Worm (Caenorhabditis elegans): ENCODE measurements around the gene C25E10.7.
"Not testable (repeated sequence)": the region's sequence is repeated elsewhere in the genome, so short reads cannot be mapped to it uniquely, and the experiment has no call there.

Gene C25E10.7

DNA sequence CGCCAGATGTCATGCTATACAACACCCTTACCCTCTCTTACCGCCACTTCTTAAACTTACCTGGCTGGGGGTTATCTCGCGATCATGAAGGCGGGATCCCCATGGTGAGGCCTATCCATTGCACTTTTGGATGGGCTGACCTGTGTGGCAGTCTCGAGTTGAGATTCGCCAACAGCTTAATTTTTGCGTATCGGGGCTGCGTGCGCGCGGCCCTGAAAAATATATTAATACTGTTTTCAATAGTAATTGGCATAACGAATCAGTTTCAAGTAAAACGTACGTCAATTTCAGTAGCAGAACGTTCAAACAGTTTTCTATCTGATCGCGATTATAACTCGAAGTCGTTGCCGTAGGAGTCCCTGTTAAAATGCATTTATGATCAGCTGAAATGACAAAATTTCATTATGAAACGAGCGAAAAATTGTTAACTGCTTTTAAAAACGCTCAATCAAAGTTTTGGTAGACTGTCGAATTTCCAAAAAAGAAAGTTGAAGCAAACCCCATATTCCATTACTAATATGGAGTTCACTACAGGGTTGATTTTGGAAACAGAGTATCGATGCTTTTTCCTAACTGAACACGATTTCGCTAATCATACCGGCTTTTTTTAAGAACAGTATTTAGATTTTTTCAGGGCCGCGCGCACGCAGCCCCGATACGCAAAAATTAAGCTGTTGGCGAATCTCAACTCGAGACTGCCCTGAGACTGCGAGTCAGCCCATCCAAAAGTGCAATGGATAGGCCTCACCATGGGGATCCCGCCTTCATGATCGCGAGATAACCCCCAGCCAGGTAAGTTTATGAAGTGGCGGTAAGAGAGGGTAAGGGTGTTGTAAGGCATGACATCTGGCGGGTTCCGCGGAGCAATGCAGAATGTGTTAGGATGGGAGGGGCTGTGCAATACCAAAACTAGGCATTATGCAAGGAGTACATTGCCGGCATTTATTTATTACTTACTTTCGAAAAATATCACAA is 40.1 kb upstream of the C25E10.7 start:
- TF ChIP-seq snpc-1.2 (GFP tag; IDR thresholded peaks at IDR 0.05) (peak; percentile 66), lin-38 (GFP tag; IDR thresholded peaks at IDR 0.05) (0 out of 2 replicates have a peak, but pooled peaks have one; percentile 16), tra-1 (GFP tag; IDR thresholded peaks at IDR 0.05) (0 out of 2 replicates have a peak, but pooled peaks have one; percentile 11), lim-7 (GFP tag; IDR thresholded peaks at IDR 0.05) (peak; percentile 33; the same call in 1 of the 2 replicates), ctbp-1 (GFP tag; IDR thresholded peaks at IDR 0.05) (peak; percentile 31; the same call in 1 of the 2 replicates), mes-2 (tag; optimal IDR thresholded peaks at IDR 0.05; ENCODE audit: poor library complexity, severe bottlenecking) (peak; percentile 15), ceh-44 (GFP tag; IDR thresholded peaks at IDR 0.05) (0 out of 2 replicates have a peak, but pooled peaks have one; percentile 4), zfp-3 (GFP tag; conservative IDR thresholded peaks at IDR 0.05) (peak; percentile 82), daf-19 (GFP tag; conservative IDR thresholded peaks at IDR 0.05) (0 out of 2 replicates have a peak, but pooled peaks have one; percentile 51), egl-43 (GFP tag; IDR thresholded peaks at IDR 0.05) (peak; percentile 64; the same call in 1 of the 2 replicates), mdt-29 (GFP tag; IDR thresholded peaks at IDR 0.05) (peak; percentile 11; the same call in 1 of the 2 replicates), unc-62 (GFP tag; optimal IDR thresholded peaks at IDR 0.05 in 1 of 2) (peak in 1 of 2 experiments; percentile 49), set-16 (GFP tag; IDR thresholded peaks at IDR 0.05) (peak; percentile 30)
- not testable (repeated sequence) for TF ChIP-seq unc-62 (tag; optimal IDR thresholded peaks at IDR 0.05)

- TF ChIP-seq zip-2 (tag; optimal IDR thresholded peaks at IDR 0.05): no peak
- no peak for TF ChIP-seq R02D3.7 (tag; optimal IDR thresholded peaks at IDR 0.05)
- peak; percentile 78; the same call in 1 of the 2 replicates for TF ChIP-seq mdt-29 (GFP tag; IDR thresholded peaks at IDR 0.05)
- no peak for TF ChIP-seq ZK337.2 (GFP tag; IDR thresholded peaks at IDR 0.05)
- TF ChIP-seq D1046.2 (GFP tag; IDR thresholded peaks at IDR 0.05): no peak
- TF ChIP-seq snpc-4 (tag; optimal IDR thresholded peaks at IDR 0.05): no peak
- TF ChIP-seq dpl-1 (GFP tag; optimal IDR thresholded peaks at IDR 0.05): no peak
- no peak for TF ChIP-seq F44E2.7 (GFP tag; IDR thresholded peaks at IDR 0.05)
- no peak for TF ChIP-seq lsy-2 (tag; optimal IDR thresholded peaks at IDR 0.05)
- no peak for TF ChIP-seq fkh-10 (GFP tag; optimal IDR thresholded peaks at IDR 0.05)
- no peak for TF ChIP-seq tra-1 (GFP tag; IDR thresholded peaks at IDR 0.05)
- no peak for TF ChIP-seq hlh-30 (tag; optimal IDR thresholded peaks at IDR 0.05; ENCODE audit: insufficient read depth)
- peak; percentile 46; the same call in 1 of the 2 replicates for TF ChIP-seq vab-7 (GFP tag; IDR thresholded peaks at IDR 0.05)
- no peak for TF ChIP-seq mxl-3 (GFP tag; optimal IDR thresholded peaks at IDR 0.05)
- TF ChIP-seq zip-11 (GFP tag; IDR thresholded peaks at IDR 0.05): no peak
- peak; percentile 76; the same call in 1 of the 2 replicates for TF ChIP-seq T26A8.4 (GFP tag; IDR thresholded peaks at IDR 0.05)
- no peak for TF ChIP-seq duxl-1 (tag; optimal IDR thresholded peaks at IDR 0.05; ENCODE audit: poor library complexity)
- no peak for TF ChIP-seq madf-9 (GFP tag; conservative IDR thresholded peaks at IDR 0.05)
- TF ChIP-seq pha-4 (GFP tag; IDR thresholded peaks at IDR 0.05): peak; percentile 71
- no peak for TF ChIP-seq pha-4 (tag; optimal IDR thresholded peaks at IDR 0.05)
- no peak for TF ChIP-seq nhr-11 (tag; optimal IDR thresholded peaks at IDR 0.05)
- TF ChIP-seq Y75B8A.6 (GFP tag; IDR thresholded peaks at IDR 0.05): peak; percentile 64
- no peak for TF ChIP-seq set-16 (GFP tag; IDR thresholded peaks at IDR 0.05)
- no peak for TF ChIP-seq lin-15B (tag; optimal IDR thresholded peaks at IDR 0.05)
- peak; percentile 63 for TF ChIP-seq nhr-41 (GFP tag; IDR thresholded peaks at IDR 0.05)
- no peak for TF ChIP-seq spr-1 (tag; optimal IDR thresholded peaks at IDR 0.05)
- no peak for TF ChIP-seq gei-8 (GFP tag; optimal IDR thresholded peaks at IDR 0.05)
- peak; percentile 42 for TF ChIP-seq lin-38 (GFP tag; IDR thresholded peaks at IDR 0.05)
- TF ChIP-seq daf-19 (GFP tag; conservative IDR thresholded peaks at IDR 0.05): peak; percentile 85; the same call in 1 of the 2 replicates
- no peak for TF ChIP-seq nhr-111 (GFP tag; optimal IDR thresholded peaks at IDR 0.05)
- no peak for TF ChIP-seq lin-13 (GFP tag; optimal IDR thresholded peaks at IDR 0.05)
- TF ChIP-seq ZK546.5 (tag; optimal IDR thresholded peaks at IDR 0.05): no peak
- no peak for TF ChIP-seq rbr-2 (tag; optimal IDR thresholded peaks at IDR 0.05)
- TF ChIP-seq zfp-2 (tag; optimal IDR thresholded peaks at IDR 0.05): no peak
- peak; percentile 60 for TF ChIP-seq dmd-6 (GFP tag; IDR thresholded peaks at IDR 0.05)
- TF ChIP-seq unc-39 (tag; optimal IDR thresholded peaks at IDR 0.05): no peak
- TF ChIP-seq F10B5.3 (tag; optimal IDR thresholded peaks at IDR 0.05): no peak
These were observed 37.8 kb upstream of the C25E10.7 start for ce11 chrV:9088758-9089157.

All from whole organism, L4 larva.